Worm (Caenorhabditis elegans): ENCODE measurements around the gene arrd-22.
A peak's percentile ranks its signal among the peaks of the same experiment; 100 is the strongest.

arrd-22 gene

ce11 chrV:3444777-3445089 lies 34.4 kb downstream of the arrd-22 start, which contains the start of gene cfz-2:
TSS of gene cfz-2 (minus strand) at chrV:3444877.
- TF ChIP-seq nhr-11 (tag; optimal IDR thresholded peaks at IDR 0.05): no peak
- TF ChIP-seq sem-4 (tag; optimal IDR thresholded peaks at IDR 0.05): no peak
- TF ChIP-seq mab-5 (tag; optimal IDR thresholded peaks at IDR 0.05): no peak
- TF ChIP-seq unc-62 (GFP tag; optimal IDR thresholded peaks at IDR 0.05): no peak
- no peak for TF ChIP-seq nhr-237 (tag; optimal IDR thresholded peaks at IDR 0.05)
- peak; percentile 29 for TF ChIP-seq F13H6.1 (tag; optimal IDR thresholded peaks at IDR 0.05)
- TF ChIP-seq nhr-25 (tag; optimal IDR thresholded peaks at IDR 0.05): no peak
- TF ChIP-seq unc-55 (GFP tag; optimal IDR thresholded peaks at IDR 0.05): no peak
- TF ChIP-seq mdl-1 (tag; optimal IDR thresholded peaks at IDR 0.05): no peak

ce11 chrV:3445090-3445832 lies 34.9 kb downstream of the arrd-22 start:
- no peak for TF ChIP-seq nhr-237 (tag; optimal IDR thresholded peaks at IDR 0.05)
- TF ChIP-seq nhr-129 (tag; optimal IDR thresholded peaks at IDR 0.05): no peak
- TF ChIP-seq sma-3 (GFP tag; optimal IDR thresholded peaks at IDR 0.05): no peak
- TF ChIP-seq fos-1 (tag; optimal IDR thresholded peaks at IDR 0.05): no peak
- no peak for TF ChIP-seq lin-11 (tag; optimal IDR thresholded peaks at IDR 0.05)
- no peak for TF ChIP-seq egl-27 (tag; optimal IDR thresholded peaks at IDR 0.05)
- no peak for TF ChIP-seq ZK546.5 (tag; optimal IDR thresholded peaks at IDR 0.05)
- TF ChIP-seq F13H6.1 (tag; optimal IDR thresholded peaks at IDR 0.05): no peak
- no peak for TF ChIP-seq C34F6.9 (tag; optimal IDR thresholded peaks at IDR 0.05)
- TF ChIP-seq Y55F3AM.14 (GFP tag; optimal IDR thresholded peaks at IDR 0.05): no peak
- TF ChIP-seq skn-1 (tag; optimal IDR thresholded peaks at IDR 0.05): no peak
- no peak for TF ChIP-seq mbf-1 (tag; optimal IDR thresholded peaks at IDR 0.05)
- TF ChIP-seq alr-1 (tag; optimal IDR thresholded peaks at IDR 0.05): no peak
- TF ChIP-seq nhr-11 (tag; optimal IDR thresholded peaks at IDR 0.05): no peak
- TF ChIP-seq lsy-2 (tag; optimal IDR thresholded peaks at IDR 0.05): no peak

ce11 chrV:3449810-3450209 lies 39.5 kb downstream of the arrd-22 start:
- TF ChIP-seq lin-13 (GFP tag; optimal IDR thresholded peaks at IDR 0.05) (no peak), crh-2 (tag; optimal IDR thresholded peaks at IDR 0.05) (no peak), ZK546.5 (tag; optimal IDR thresholded peaks at IDR 0.05) (no peak), sma-3 (GFP tag; optimal IDR thresholded peaks at IDR 0.05) (no peak), aly-2 (tag; optimal IDR thresholded peaks at IDR 0.05) (no peak), unc-55 (GFP tag; optimal IDR thresholded peaks at IDR 0.05) (no peak), nhr-25 (tag; optimal IDR thresholded peaks at IDR 0.05) (no peak), lin-11 (tag; optimal IDR thresholded peaks at IDR 0.05) (no peak)

ce11 chrV:3450351-3450750 lies 40.0 kb downstream of the arrd-22 start:
- no peak for TF ChIP-seq nhr-25 (tag; optimal IDR thresholded peaks at IDR 0.05)
- TF ChIP-seq ztf-4 (tag; optimal IDR thresholded peaks at IDR 0.05): no peak
- TF ChIP-seq F13H6.1 (tag; optimal IDR thresholded peaks at IDR 0.05): no peak
- TF ChIP-seq nhr-12 (tag; optimal IDR thresholded peaks at IDR 0.05): no peak
- no peak for TF ChIP-seq ZK546.5 (tag; optimal IDR thresholded peaks at IDR 0.05)
- TF ChIP-seq unc-55 (GFP tag; optimal IDR thresholded peaks at IDR 0.05): no peak
- TF ChIP-seq snpc-4 (tag; optimal IDR thresholded peaks at IDR 0.05): no peak

ce11 chrV:3451646-3452045 lies 41.3 kb downstream of the arrd-22 start:
- no peak for TF ChIP-seq dmd-4 (tag; optimal IDR thresholded peaks at IDR 0.05)
- TF ChIP-seq C34F6.9 (tag; optimal IDR thresholded peaks at IDR 0.05): no peak
- TF ChIP-seq ama-1 (optimal IDR thresholded peaks at IDR 0.05): no peak

- TF ChIP-seq lin-39 (tag; optimal IDR thresholded peaks at IDR 0.05) (no peak), elt-3 (tag; optimal IDR thresholded peaks at IDR 0.05) (no peak), fos-1 (tag; optimal IDR thresholded peaks at IDR 0.05) (no peak), nhr-25 (tag; optimal IDR thresholded peaks at IDR 0.05) (no peak), unc-55 (GFP tag; optimal IDR thresholded peaks at IDR 0.05) (no peak), sma-3 (GFP tag; optimal IDR thresholded peaks at IDR 0.05) (no peak), skn-1 (tag; optimal IDR thresholded peaks at IDR 0.05) (no peak), ceh-82 (tag; optimal IDR thresholded peaks at IDR 0.05) (no peak), R02D3.7 (tag; optimal IDR thresholded peaks at IDR 0.05) (no peak), nhr-23 (tag; optimal IDR thresholded peaks at IDR 0.05) (no peak), mdl-1 (tag; optimal IDR thresholded peaks at IDR 0.05) (no peak), lin-13 (GFP tag; optimal IDR thresholded peaks at IDR 0.05) (no peak), aly-2 (tag; optimal IDR thresholded peaks at IDR 0.05) (no peak), nhr-11 (tag; optimal IDR thresholded peaks at IDR 0.05) (no peak), zag-1 (tag; optimal IDR thresholded peaks at IDR 0.05) (no peak), C34F6.9 (tag; optimal IDR thresholded peaks at IDR 0.05) (no peak), nhr-12 (tag; optimal IDR thresholded peaks at IDR 0.05) (no peak), nhr-237 (tag; optimal IDR thresholded peaks at IDR 0.05) (no peak)
These were observed 42.2 kb downstream of the arrd-22 start for ce11 chrV:3452489-3452888.

Data from whole organism, L2 larva.